Worm (Caenorhabditis elegans) whole organism, late embryonic: ENCODE measurements around the gene Y49F6B.19.

ENCODE experiments used
- C08G9.2 ChIP-seq: sonication (generic microtip); optimal IDR thresholded peaks from 2 replicates; lab custom pipeline; 2016; ENCODE audit warnings: mild to moderate bottlenecking, missing genetic modification characterization, moderate library complexity, missing compliant biosample characterization
- C38D4.7 ChIP-seq: fragments of 200-800 bp; sonication (Bioruptor generic); optimal IDR thresholded peaks from 2 replicates; lab custom pipeline; 2018; ENCODE audit warnings: mild to moderate bottlenecking, missing genetic modification characterization, moderate library complexity, missing compliant biosample characterization
- F13H6.1 ChIP-seq: sonication (generic microtip); optimal IDR thresholded peaks from 2 replicates; lab custom pipeline; 2016; ENCODE audit warnings: missing genetic modification characterization, missing compliant biosample characterization
- T23F11.4 ChIP-seq: fragments of 200-800 bp; sonication (Bioruptor generic); optimal IDR thresholded peaks from 2 replicates; lab custom pipeline; 2018; ENCODE audit warnings: mild to moderate bottlenecking, missing genetic modification characterization, missing compliant biosample characterization
- ahr-1 ChIP-seq: sonication (generic microtip); optimal IDR thresholded peaks from 2 replicates; lab custom pipeline; 2016; ENCODE audit warnings: missing genetic modification characterization, missing compliant biosample characterization
- ceh-14 ChIP-seq: sonication (generic microtip); optimal IDR thresholded peaks from 2 replicates; lab custom pipeline; 2016; ENCODE audit warnings: missing genotype, missing genetic modification characterization, missing compliant biosample characterization
- ceh-18 ChIP-seq: sonication (generic microtip); optimal IDR thresholded peaks from 2 replicates; lab custom pipeline; 2016; ENCODE audit warnings: missing genetic modification characterization, missing compliant biosample characterization
- ceh-22 ChIP-seq: sonication (generic microtip); optimal IDR thresholded peaks from 2 replicates; lab custom pipeline; 2017; ENCODE audit warnings: missing biosample characterization, missing genetic modification characterization
- ceh-24 ChIP-seq: sonication (generic microtip); optimal IDR thresholded peaks from 2 replicates; lab custom pipeline; 2016; ENCODE audit warnings: mild to moderate bottlenecking, missing genetic modification characterization, missing compliant biosample characterization
- ceh-31 ChIP-seq: sonication (generic microtip); optimal IDR thresholded peaks from 2 replicates; lab custom pipeline; 2016; ENCODE audit warnings: missing genetic modification characterization, missing compliant biosample characterization
- ceh-34 ChIP-seq: sonication (generic microtip); optimal IDR thresholded peaks from 2 replicates; lab custom pipeline; 2016; ENCODE audit warnings: mild to moderate bottlenecking, missing genetic modification characterization, missing compliant biosample characterization
- ceh-48 ChIP-seq: sonication (generic microtip); optimal IDR thresholded peaks from 2 replicates; lab custom pipeline; 2016; ENCODE audit warnings: missing genetic modification characterization, inconsistent platforms, missing compliant biosample characterization
- ceh-6 ChIP-seq: fragments of 200-800 bp; sonication (Bioruptor generic); optimal IDR thresholded peaks from 2 replicates; lab custom pipeline; 2018; ENCODE audit warnings: mild to moderate bottlenecking, missing genetic modification characterization, missing compliant biosample characterization
- ceh-9 ChIP-seq: sonication (generic microtip); optimal IDR thresholded peaks from 2 replicates; lab custom pipeline; 2016; ENCODE audit warnings: mild to moderate bottlenecking, missing genetic modification characterization, inconsistent platforms, missing compliant biosample characterization
- che-1 ChIP-seq: sonication (generic microtip); optimal IDR thresholded peaks from 2 replicates; lab custom pipeline; 2016; ENCODE audit warnings: mild to moderate bottlenecking, missing genetic modification characterization, missing compliant biosample characterization
- dmd-4 ChIP-seq: sonication (generic microtip); optimal IDR thresholded peaks from 2 replicates; lab custom pipeline; 2016; ENCODE audit warnings: borderline replicate concordance, missing genetic modification characterization, missing compliant biosample characterization
- dve-1 ChIP-seq: sonication (generic microtip); optimal IDR thresholded peaks from 2 replicates; lab custom pipeline; 2017; ENCODE audit warnings: antibody characterized with exemption, mild to moderate bottlenecking, missing genetic modification characterization, missing compliant biosample characterization
- elt-4 ChIP-seq: sonication (generic microtip); optimal IDR thresholded peaks from 2 replicates; lab custom pipeline; 2016; ENCODE audit warnings: missing genetic modification characterization, missing compliant biosample characterization
- ets-4 ChIP-seq: sonication (generic microtip); optimal IDR thresholded peaks from 2 replicates; lab custom pipeline; 2016; ENCODE audit warnings: missing genetic modification characterization, missing compliant biosample characterization
- eyg-1 ChIP-seq: sonication (generic microtip); optimal IDR thresholded peaks from 2 replicates; lab custom pipeline; 2016; ENCODE audit warnings: missing genotype, missing genetic modification characterization, missing compliant biosample characterization
- fkh-6 ChIP-seq: sonication (generic microtip); optimal IDR thresholded peaks from 2 replicates; lab custom pipeline; 2016; ENCODE audit warnings: missing genetic modification characterization, missing compliant biosample characterization
- gmeb-2 ChIP-seq: sonication (generic microtip); optimal IDR thresholded peaks from 2 replicates; lab custom pipeline; 2016; ENCODE audit warnings: missing genetic modification characterization, inconsistent platforms, missing compliant biosample characterization
- hlh-15 ChIP-seq: sonication (generic microtip); optimal IDR thresholded peaks from 2 replicates; lab custom pipeline; 2016; ENCODE audit warnings: missing genetic modification characterization, missing compliant biosample characterization
- hlh-30 ChIP-seq: sonication (generic microtip); optimal IDR thresholded peaks from 2 replicates; lab custom pipeline; 2017; ENCODE audit warnings: antibody characterized with exemption, missing genetic modification characterization, missing compliant biosample characterization; ENCODE audit not compliant: insufficient read depth
- hlh-8 ChIP-seq: sonication (generic microtip); optimal IDR thresholded peaks from 2 replicates; lab custom pipeline; 2016; ENCODE audit warnings: missing genotype, missing genetic modification characterization, missing compliant biosample characterization
- lin-11 ChIP-seq: fragments of 200-800 bp; sonication (Bioruptor generic); optimal IDR thresholded peaks from 2 replicates; lab custom pipeline; 2018; ENCODE audit warnings: mild to moderate bottlenecking, missing genetic modification characterization, missing compliant biosample characterization
- mec-3 ChIP-seq: sonication (generic microtip); optimal IDR thresholded peaks from 2 replicates; lab custom pipeline; 2016; ENCODE audit warnings: borderline replicate concordance, missing genetic modification characterization, missing compliant biosample characterization
- nfya-1 ChIP-seq: sonication (generic microtip); optimal IDR thresholded peaks from 2 replicates; lab custom pipeline; 2017; ENCODE audit warnings: missing genetic modification characterization, mild to moderate bottlenecking, missing compliant biosample characterization, antibody characterized with exemption, moderate library complexity
- nhr-232 ChIP-seq: sonication (generic microtip); optimal IDR thresholded peaks from 2 replicates; lab custom pipeline; 2016; ENCODE audit warnings: missing genetic modification characterization, missing compliant biosample characterization
- npax-4 ChIP-seq: sonication (generic microtip); optimal IDR thresholded peaks from 2 replicates; lab custom pipeline; 2016; ENCODE audit warnings: missing genetic modification characterization, missing compliant biosample characterization
- pat-9 ChIP-seq: fragments of 200-800 bp; sonication (Bioruptor generic); optimal IDR thresholded peaks from 2 replicates; lab custom pipeline; 2018; ENCODE audit warnings: mild to moderate bottlenecking, missing genetic modification characterization, moderate library complexity, missing compliant biosample characterization
- pax-1 ChIP-seq: fragments of 150-350 bp; optimal IDR thresholded peaks from 2 replicates; lab custom pipeline; 2014; ENCODE audit warnings: missing biosample characterization, missing genetic modification characterization
- pqm-1 ChIP-seq: sonication (generic microtip); optimal IDR thresholded peaks from 2 replicates; lab custom pipeline; 2016; ENCODE audit warnings: missing genetic modification characterization, missing compliant biosample characterization
- rnt-1 ChIP-seq: sonication (generic microtip); optimal IDR thresholded peaks from 2 replicates; lab custom pipeline; 2016; ENCODE audit warnings: missing genetic modification characterization, missing compliant biosample characterization
- sox-2 ChIP-seq: fragments of 200-800 bp; sonication (Bioruptor generic); IDR thresholded peaks from 2 replicates; pipeline ENCODE4 v1.3.6; 2022; ENCODE audit warnings: missing genetic modification reagents, missing genetic modification characterization, missing compliant biosample characterization
- sox-4 ChIP-seq: sonication (generic microtip); optimal IDR thresholded peaks from 2 replicates; lab custom pipeline; 2017; ENCODE audit warnings: mild to moderate bottlenecking, missing genetic modification characterization, inconsistent platforms, missing compliant biosample characterization
- syd-9 ChIP-seq: sonication (generic microtip); optimal IDR thresholded peaks from 2 replicates; lab custom pipeline; 2016; ENCODE audit warnings: mild to moderate bottlenecking, missing genetic modification characterization, moderate library complexity, missing compliant biosample characterization
- tbx-2 ChIP-seq: sonication (generic microtip); optimal IDR thresholded peaks from 2 replicates; lab custom pipeline; 2016; ENCODE audit warnings: missing genetic modification characterization, missing compliant biosample characterization
- ttx-3 ChIP-seq: sonication (generic microtip); optimal IDR thresholded peaks from 2 replicates; lab custom pipeline; 2016; ENCODE audit warnings: missing genetic modification reagents, missing genetic modification characterization, missing compliant biosample characterization
- unc-3 ChIP-seq, 2 experiments: fragments of 200-800 bp in 1 of 2; sonication (Bioruptor generic) in 1 of 2; sonication (generic microtip) in 1 of 2; conservative IDR thresholded peaks in 1 of 2; optimal IDR thresholded peaks in 1 of 2; 2 replicates each; pipeline versions ENCODE4 v1.3.6 to Lab custom; 2016 to 2022; ENCODE audit warnings: missing compliant biosample characterization in 2 of 2, missing genetic modification characterization in 2 of 2, missing genetic modification reagents in 1 of 2
- unc-42 ChIP-seq: sonication (generic microtip); optimal IDR thresholded peaks from 2 replicates; lab custom pipeline; 2016; ENCODE audit warnings: missing genotype, missing genetic modification characterization, missing compliant biosample characterization
- ztf-16 ChIP-seq: sonication (generic microtip); optimal IDR thresholded peaks from 2 replicates; lab custom pipeline; 2017; ENCODE audit warnings: missing genetic modification characterization, missing compliant biosample characterization

Gene Y49F6B.19

ce11 chrII:3520988-3521850 lies 9.1 kb upstream of the Y49F6B.19 start, which contains the start of gene W09G10.9 (continued):
- TF ChIP-seq ceh-22 (tag; lab: Kevin White, UChicago), result peak; percentile 59
- peak; percentile 57 for TF ChIP-seq ztf-16
- no peak for TF ChIP-seq hlh-8 (tag; lab: Kevin White, UChicago)
- TF ChIP-seq pax-1 (tag; lab: Kevin White, UChicago), result no peak
- TF ChIP-seq ceh-18 (tag; lab: Kevin White, UChicago), result peak; percentile 73
- no peak for TF ChIP-seq F13H6.1 (tag; lab: Kevin White, UChicago)
- peak; percentile 60 for TF ChIP-seq gmeb-2 (tag; lab: Kevin White, UChicago)
- peak; percentile 90 for TF ChIP-seq unc-3 (GFP tag; conservative IDR thresholded peaks at IDR 0.05; lab: Robert Waterston, UW)
- peak; percentile 71 for TF ChIP-seq unc-3 (tag; optimal IDR thresholded peaks at IDR 0.05; lab: Kevin White, UChicago)
- peak; percentile 57 for TF ChIP-seq nfya-1 (tag; lab: Kevin White, UChicago)
- peak; percentile 88 for TF ChIP-seq sox-2
- TF ChIP-seq unc-42 (tag; lab: Kevin White, UChicago), result no peak
- peak; percentile 68 for TF ChIP-seq ttx-3
- peak; percentile 39 for TF ChIP-seq ceh-31 (tag; lab: Kevin White, UChicago)
- peak; percentile 63 for TF ChIP-seq rnt-1 (tag; lab: Kevin White, UChicago)
- TF ChIP-seq C08G9.2 (tag; lab: Kevin White, UChicago), result peak; percentile 4
- peak; percentile 79 for TF ChIP-seq lin-11 (tag; lab: Kevin White, UChicago)
- TF ChIP-seq C38D4.7, result peak; percentile 63
- TF ChIP-seq hlh-30 (tag; lab: Kevin White, UChicago), result peak; percentile 5
- peak; percentile 62 for TF ChIP-seq ceh-48 (tag; lab: Kevin White, UChicago)
- TF ChIP-seq tbx-2 (tag; lab: Kevin White, UChicago), result peak; percentile 80
- peak; percentile 83 for TF ChIP-seq ceh-6
- TF ChIP-seq che-1 (tag; lab: Kevin White, UChicago), result peak; percentile 74
- no peak for TF ChIP-seq elt-4
- TF ChIP-seq nhr-232 (tag; lab: Kevin White, UChicago), result peak; percentile 65
- peak; percentile 62 for TF ChIP-seq ceh-34
- TF ChIP-seq ceh-14 (tag; lab: Kevin White, UChicago), result peak; percentile 13
- peak; percentile 49 for TF ChIP-seq eyg-1 (tag; lab: Kevin White, UChicago)
- peak; percentile 56 for TF ChIP-seq T23F11.4
- peak; percentile 80 for TF ChIP-seq sox-4 (tag; lab: Kevin White, UChicago)
- TF ChIP-seq fkh-6 (tag; lab: Kevin White, UChicago), result peak; percentile 66
- TF ChIP-seq pqm-1 (tag; lab: Kevin White, UChicago), result no peak
- peak; percentile 46 for TF ChIP-seq ahr-1 (tag; lab: Kevin White, UChicago)
- TF ChIP-seq dmd-4 (tag; lab: Kevin White, UChicago), result peak; percentile 70
- no peak for TF ChIP-seq mec-3
- peak; percentile 73 for TF ChIP-seq pat-9 (tag; lab: Kevin White, UChicago)
- TF ChIP-seq ets-4 (tag; lab: Kevin White, UChicago), result no peak
- peak; percentile 12 for TF ChIP-seq dve-1 (tag; lab: Kevin White, UChicago)
- no peak for TF ChIP-seq syd-9 (tag; lab: Kevin White, UChicago)
- peak; percentile 6 for TF ChIP-seq ceh-9
- TF ChIP-seq npax-4 (tag; lab: Kevin White, UChicago), result peak; percentile 40
- TF ChIP-seq hlh-15 (tag; lab: Kevin White, UChicago), result peak; percentile 49
- no peak for TF ChIP-seq ceh-24 (tag; lab: Kevin White, UChicago)
